Fruit fly (Drosophila melanogaster): Measurements from ENCODE around the gene ranshi.

Gene ranshi

dm6 chr3R:8744198-8744597 lies 14.7 kb upstream of the ranshi start (continued):
- TF ChIP-seq Hey (tag; optimal IDR thresholded peaks at IDR 0.05) (no peak), mld (GFP tag; IDR thresholded peaks at IDR 0.05; ENCODE audit: partially characterized antibody) (no peak), br (optimal IDR thresholded peaks at IDR 0.05) (no peak), sens (GFP tag) (no peak), p53 (GFP tag; optimal IDR thresholded peaks at IDR 0.05) (no peak), CG10462 (GFP tag; optimal IDR thresholded peaks at IDR 0.05) (no peak), CG6683 (GFP tag; optimal IDR thresholded peaks at IDR 0.05) (no peak), CG4707 (GFP tag; optimal IDR thresholded peaks at IDR 0.05) (no peak), prd (optimal IDR thresholded peaks at IDR 0.05) (no peak), prd (GFP tag; IDR thresholded peaks at IDR 0.05) (peak; percentile 68), CG14014 (GFP tag; IDR thresholded peaks at IDR 0.05) (no peak; the same call in 1 of the 2 replicates), nom (GFP tag; optimal IDR thresholded peaks at IDR 0.05) (no peak), HLH4C (GFP tag; IDR thresholded peaks at IDR 0.05; ENCODE audit: partially characterized antibody) (no peak), CG15696 (tag; optimal IDR thresholded peaks at IDR 0.05) (no peak), danr (GFP tag; IDR thresholded peaks at IDR 0.05) (peak; percentile 8; the same call in 1 of the 2 replicates), CG17359 (tag; optimal IDR thresholded peaks at IDR 0.05) (peak; percentile 48), shn (GFP tag; optimal IDR thresholded peaks at IDR 0.05) (peak; percentile 4), CG11456 (GFP tag; IDR thresholded peaks at IDR 0.05) (peak; percentile 72; the same call in 1 of the 3 replicates), abd-A (tag; optimal IDR thresholded peaks at IDR 0.05) (no peak), btn (GFP tag; optimal IDR thresholded peaks at IDR 0.05) (no peak), chif (GFP tag; optimal IDR thresholded peaks at IDR 0.05) (peak in 1 of 2 experiments; percentile 45), CG6791 (GFP tag; IDR thresholded peaks at IDR 0.05; ENCODE audit: partially characterized antibody) (no peak), Hmx (GFP tag; optimal IDR thresholded peaks at IDR 0.05) (no peak), GATAe (GFP tag; conservative IDR thresholded peaks at IDR 0.05) (no peak), gcm2 (GFP tag; optimal IDR thresholded peaks at IDR 0.05) (peak; percentile 24), row (GFP tag; IDR thresholded peaks at IDR 0.05) (peak; percentile 85), CG18599 (GFP tag; optimal IDR thresholded peaks at IDR 0.05) (peak; percentile 49), CG6689 (GFP tag; IDR thresholded peaks at IDR 0.05) (peak; percentile 61), chn (GFP tag; optimal IDR thresholded peaks at IDR 0.05) (no peak), dimm (GFP tag; IDR thresholded peaks at IDR 0.05) (0 out of 2 replicates have a peak, but pooled peaks have one; percentile 32), Dfd (GFP tag; optimal IDR thresholded peaks at IDR 0.05) (no peak), mirr (GFP tag; optimal IDR thresholded peaks at IDR 0.05) (no peak), CG17361 (GFP tag; IDR thresholded peaks at IDR 0.05) (0 out of 3 replicates have a peak, but pooled peaks have one; percentile 31), CG8478 (optimal IDR thresholded peaks at IDR 0.05) (no peak), CG16813 (GFP tag; IDR thresholded peaks at IDR 0.05; ENCODE audit: partially characterized antibody) (no peak), CG4820 (GFP tag; optimal IDR thresholded peaks at IDR 0.05) (peak; percentile 45), Ptx1 (GFP tag; IDR thresholded peaks at IDR 0.05) (peak; percentile 77), CG13296 (GFP tag; optimal IDR thresholded peaks at IDR 0.05) (peak; percentile 17), crp (GFP tag; optimal IDR thresholded peaks at IDR 0.05) (no peak), CG7271 (tag; optimal IDR thresholded peaks at IDR 0.05) (no peak), CG10321 (GFP tag; IDR thresholded peaks at IDR 0.05) (no peak), Dek (tag; optimal IDR thresholded peaks at IDR 0.05) (no peak), CoRest (tag; optimal IDR thresholded peaks at IDR 0.05) (peak; percentile 52), knrl (GFP tag; IDR thresholded peaks at IDR 0.05; ENCODE audit: partially characterized antibody) (no peak), NfI (GFP tag; optimal IDR thresholded peaks at IDR 0.05) (peak; percentile 46), da (GFP tag; optimal IDR thresholded peaks at IDR 0.05) (no peak), run (tag; optimal IDR thresholded peaks at IDR 0.05) (peak; percentile 9), lilli (GFP tag; optimal IDR thresholded peaks at IDR 0.05) (peak; percentile 66), CG17912 (GFP tag; optimal IDR thresholded peaks at IDR 0.05) (no peak), Bteb2 (GFP tag; optimal IDR thresholded peaks at IDR 0.05) (no peak), CG7372 (GFP tag; IDR thresholded peaks at IDR 0.05) (0 out of 2 replicates have a peak, but pooled peaks have one; percentile 33), bab2 (GFP tag; optimal IDR thresholded peaks at IDR 0.05) (no peak)

Measured in whole organism, embryonic.